Worm (Caenorhabditis elegans) whole organism, dauer: ENCODE results near the gene srw-40.

Experiments
- unc-62 ChIP-seq: sonication (generic microtip); optimal IDR thresholded peaks from 2 replicates; lab custom pipeline; 2017; ENCODE audit warnings: missing biosample characterization, missing genetic modification reagents, missing genetic modification characterization

srw-40 gene

ce11 chrII:4277639-4278038 lies 38.3 kb downstream of the srw-40 start:
- no peak for TF ChIP-seq unc-62 (GFP tag; lab: Kevin White, UChicago)

DNA sequence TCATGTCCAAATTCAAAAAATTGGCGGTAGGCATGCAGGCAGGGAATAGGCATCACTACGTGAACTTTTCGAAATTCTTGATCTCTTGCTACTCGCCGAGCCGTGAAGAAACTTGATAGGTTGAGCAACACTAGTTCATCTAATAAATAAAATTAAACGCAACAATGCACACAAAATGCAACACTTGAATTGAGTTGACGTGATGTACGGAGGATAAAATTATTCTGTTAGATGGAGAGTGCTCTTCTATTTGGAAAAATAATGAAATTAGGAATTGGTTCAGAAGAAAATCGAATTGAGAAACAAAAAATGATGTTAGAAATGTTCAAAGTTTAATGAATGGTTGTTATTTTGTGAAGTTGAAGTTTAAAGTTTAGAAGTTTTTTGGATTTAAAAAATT lies 39.0 kb downstream of the srw-40 start:
- TF ChIP-seq unc-62 (GFP tag; lab: Kevin White, UChicago), result no peak

DNA sequence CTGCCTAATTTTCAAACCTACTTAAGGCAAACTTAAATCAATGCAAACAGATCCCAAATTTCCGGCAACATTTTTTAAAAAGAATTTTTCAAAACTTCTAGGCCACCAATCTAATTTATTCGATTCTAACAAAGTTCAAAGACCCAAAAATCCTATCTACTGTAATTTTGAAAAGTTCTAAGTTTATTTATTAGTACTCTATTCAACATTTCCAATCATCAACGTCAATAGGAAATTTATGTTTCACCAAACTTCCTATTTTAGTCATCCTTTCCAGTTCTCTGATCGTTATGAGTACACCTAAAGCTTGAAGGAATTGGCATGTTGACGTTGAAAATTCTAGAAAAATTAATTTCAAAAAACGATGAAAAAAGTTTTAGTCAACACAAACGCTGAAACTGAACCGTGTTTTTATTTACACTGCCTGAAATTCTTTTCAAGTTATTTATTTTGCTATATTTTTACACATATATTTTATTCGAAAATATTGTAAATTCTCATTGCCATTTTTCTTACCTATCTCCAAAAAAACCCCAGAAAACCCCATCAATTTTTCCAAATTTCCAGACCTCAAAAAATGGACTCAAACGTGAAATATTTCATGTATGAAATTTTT lies 40.2 kb downstream of the srw-40 start, which contains the start of gene npr-42:
Gene npr-42 (plus strand): TSS at position 566 of the 616 bp plus-strand sequence.
- TF ChIP-seq unc-62 (GFP tag; lab: Kevin White, UChicago), result no peak

DNA sequence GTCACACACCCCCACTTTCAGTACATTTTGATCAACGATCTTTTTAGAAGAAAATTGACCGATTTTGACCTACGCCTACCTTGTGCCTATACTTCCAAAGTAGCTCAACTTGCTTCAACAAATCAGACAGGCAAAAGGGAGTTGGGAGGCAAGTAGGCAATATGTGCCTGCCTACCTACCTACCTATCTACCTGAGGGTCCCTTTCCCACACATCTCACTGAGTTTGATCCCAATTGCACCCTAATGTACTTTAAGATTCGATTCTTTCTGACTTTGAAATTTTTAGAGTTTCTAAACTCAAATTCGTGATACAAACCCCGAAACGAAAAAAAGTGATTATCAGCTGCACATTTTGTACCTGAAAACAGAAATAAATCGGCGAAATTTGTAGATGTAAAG lies 48.2 kb downstream of the srw-40 start:
- TF ChIP-seq unc-62 (GFP tag; lab: Kevin White, UChicago), result no peak
